Worm (Caenorhabditis elegans) whole organism, early embryonic: Measurements from ENCODE around the gene B0416.3.

Experiments used
- B0310.2 ChIP-seq: sonication (generic microtip); optimal IDR thresholded peaks from 2 replicates; lab custom pipeline; 2016; ENCODE audit warnings: mild to moderate bottlenecking, missing genetic modification characterization, missing compliant biosample characterization
- F13C5.2 ChIP-seq: sonication (generic microtip); optimal IDR thresholded peaks from 2 replicates; lab custom pipeline; 2017; ENCODE audit warnings: mild to moderate bottlenecking, missing genetic modification characterization, inconsistent platforms, missing compliant biosample characterization
- aly-1 ChIP-seq: sonication (generic microtip); optimal IDR thresholded peaks from 2 replicates; lab custom pipeline; 2016; ENCODE audit warnings: missing genetic modification characterization, missing compliant biosample characterization
- ama-1 ChIP-seq: fragments of 150-350 bp; optimal IDR thresholded peaks from 2 replicates; lab custom pipeline; 2014
- ceh-13 ChIP-seq: fragments of 200-800 bp; sonication (Bioruptor generic); optimal IDR thresholded peaks from 2 replicates; lab custom pipeline; 2018; ENCODE audit warnings: mild to moderate bottlenecking, missing genetic modification characterization, missing compliant biosample characterization
- ceh-36 ChIP-seq: sonication (generic microtip); optimal IDR thresholded peaks from 2 replicates; lab custom pipeline; 2016; ENCODE audit warnings: missing genetic modification characterization, inconsistent platforms, missing compliant biosample characterization
- ets-7 ChIP-seq: sonication (generic microtip); optimal IDR thresholded peaks from 2 replicates; lab custom pipeline; 2016; ENCODE audit warnings: missing genotype, missing genetic modification characterization, missing compliant biosample characterization
- flt-1 ChIP-seq: fragments of 200-800 bp; sonication (Bioruptor generic); IDR thresholded peaks from 2 replicates; pipeline ENCODE4 v1.3.6; 2022; ENCODE audit warnings: missing genetic modification characterization, missing compliant biosample characterization
- hmbx-1 ChIP-seq: sonication (generic microtip); optimal IDR thresholded peaks from 2 replicates; lab custom pipeline; 2016; ENCODE audit warnings: mild to moderate bottlenecking, missing genetic modification characterization, missing compliant biosample characterization
- hmg-4 ChIP-seq: fragments of 200-800 bp; sonication (Bioruptor generic); optimal IDR thresholded peaks from 2 replicates; lab custom pipeline; 2018; ENCODE audit warnings: mild to moderate bottlenecking, missing genetic modification characterization, missing compliant biosample characterization
- hnd-1 ChIP-seq: sonication (generic microtip); optimal IDR thresholded peaks from 2 replicates; lab custom pipeline; 2016; ENCODE audit warnings: missing genetic modification characterization, missing compliant biosample characterization
- pes-1 ChIP-seq: fragments of 200-800 bp; sonication (Bioruptor generic); IDR thresholded peaks from 2 replicates; pipeline ENCODE4 v1.3.6; 2022; ENCODE audit warnings: missing genetic modification reagents, missing genetic modification characterization, missing compliant biosample characterization
- scrt-1 ChIP-seq: fragments of 200-800 bp; sonication (Bioruptor generic); IDR thresholded peaks from 2 replicates; pipeline ENCODE4 v1.3.6; 2022; ENCODE audit warnings: missing genetic modification characterization, missing compliant biosample characterization
- sea-1 ChIP-seq: fragments of 200-800 bp; sonication (Bioruptor generic); conservative IDR thresholded peaks from 2 replicates; pipeline ENCODE4 v1.3.6; 2022; ENCODE audit warnings: missing genetic modification characterization, missing compliant biosample characterization
- tbx-11 ChIP-seq: fragments of 200-800 bp; sonication (Bioruptor generic); IDR thresholded peaks from 2 replicates; pipeline ENCODE4 v1.3.6; 2022; ENCODE audit warnings: missing genetic modification characterization, missing compliant biosample characterization
- tbx-37 ChIP-seq: fragments of 200-800 bp; sonication (Bioruptor generic); conservative IDR thresholded peaks from 2 replicates; pipeline ENCODE4 v1.3.6; 2022; ENCODE audit warnings: missing genetic modification reagents, missing genetic modification characterization, missing compliant biosample characterization
- tra-4 ChIP-seq: sonication (generic microtip); optimal IDR thresholded peaks from 2 replicates; lab custom pipeline; 2017; ENCODE audit warnings: missing genetic modification characterization, missing compliant biosample characterization

The B0416.3 gene

ce11 chrX:9330721-9331212 is 39.3 kb downstream of the B0416.3 start, which contains the start of gene T20B5.2:
Gene T20B5.2 (plus strand): TSS chrX:9331162.
- TF ChIP-seq hmbx-1 (tag; lab: Kevin White, UChicago) (no peak), ceh-13 (no peak), F13C5.2 (tag; lab: Kevin White, UChicago) (no peak)

ce11 chrX:9336227-9336626 is 44.8 kb downstream of the B0416.3 start:
- TF ChIP-seq sea-1 (GFP tag; lab: Robert Waterston, UW) (no peak), ceh-36 (tag; lab: Kevin White, UChicago) (no peak)

ce11 chrX:9337832-9338231 is 46.4 kb downstream of the B0416.3 start:
- peak; percentile 82 for TF ChIP-seq F13C5.2 (tag; lab: Kevin White, UChicago)
- TF ChIP-seq sea-1 (GFP tag; lab: Robert Waterston, UW) = no peak
- no peak for TF ChIP-seq flt-1 (GFP tag; lab: Robert Waterston, UW)
- TF ChIP-seq tbx-11 (GFP tag; lab: Robert Waterston, UW) = no peak
- TF ChIP-seq tbx-37 (GFP tag; lab: Robert Waterston, UW) = peak; percentile 39; the same call in 1 of the 2 replicates
- TF ChIP-seq scrt-1 (GFP tag; lab: Robert Waterston, UW) = 0 out of 2 replicates have a peak, but pooled peaks have one; percentile 45
- TF ChIP-seq hmg-4 (GFP tag; lab: Kevin White, UChicago) = no peak
- TF ChIP-seq ama-1 = no peak
- peak; percentile 62 for TF ChIP-seq aly-1 (tag; lab: Kevin White, UChicago)
- no peak for TF ChIP-seq B0310.2 (tag; lab: Kevin White, UChicago)
- TF ChIP-seq hnd-1 (tag; lab: Kevin White, UChicago) = no peak
- no peak for TF ChIP-seq pes-1 (GFP tag; lab: Robert Waterston, UW)
- no peak for TF ChIP-seq ceh-36 (tag; lab: Kevin White, UChicago)
- TF ChIP-seq ceh-13 = no peak
- peak; percentile 33 for TF ChIP-seq ets-7 (tag; lab: Kevin White, UChicago)
- no peak for TF ChIP-seq tra-4 (tag; lab: Kevin White, UChicago)
- TF ChIP-seq hmbx-1 (tag; lab: Kevin White, UChicago) = no peak

ce11 chrX:9338375-9338774 is 46.9 kb downstream of the B0416.3 start, which contains the start of gene apa-2:
Gene apa-2 (plus strand): TSS chrX:9338675.
- TF ChIP-seq ama-1 = no peak
- TF ChIP-seq tra-4 (tag; lab: Kevin White, UChicago) = no peak
- TF ChIP-seq scrt-1 (GFP tag; lab: Robert Waterston, UW) = no peak
- no peak for TF ChIP-seq flt-1 (GFP tag; lab: Robert Waterston, UW)
- TF ChIP-seq B0310.2 (tag; lab: Kevin White, UChicago) = no peak
- TF ChIP-seq sea-1 (GFP tag; lab: Robert Waterston, UW) = no peak
- TF ChIP-seq ceh-13 = no peak
- TF ChIP-seq aly-1 (tag; lab: Kevin White, UChicago) = no peak
- no peak for TF ChIP-seq F13C5.2 (tag; lab: Kevin White, UChicago)
- TF ChIP-seq ets-7 (tag; lab: Kevin White, UChicago) = no peak
- TF ChIP-seq hmbx-1 (tag; lab: Kevin White, UChicago) = no peak
- TF ChIP-seq ceh-36 (tag; lab: Kevin White, UChicago) = no peak
- TF ChIP-seq hmg-4 (GFP tag; lab: Kevin White, UChicago) = no peak
- TF ChIP-seq tbx-11 (GFP tag; lab: Robert Waterston, UW) = no peak
- TF ChIP-seq pes-1 (GFP tag; lab: Robert Waterston, UW) = no peak
